Fruit fly (Drosophila melanogaster): ENCODE measurements around the gene alphaSnap.
A peak's percentile ranks its signal among the peaks of the same experiment; 100 is the strongest.

Gene alphaSnap

DNA sequence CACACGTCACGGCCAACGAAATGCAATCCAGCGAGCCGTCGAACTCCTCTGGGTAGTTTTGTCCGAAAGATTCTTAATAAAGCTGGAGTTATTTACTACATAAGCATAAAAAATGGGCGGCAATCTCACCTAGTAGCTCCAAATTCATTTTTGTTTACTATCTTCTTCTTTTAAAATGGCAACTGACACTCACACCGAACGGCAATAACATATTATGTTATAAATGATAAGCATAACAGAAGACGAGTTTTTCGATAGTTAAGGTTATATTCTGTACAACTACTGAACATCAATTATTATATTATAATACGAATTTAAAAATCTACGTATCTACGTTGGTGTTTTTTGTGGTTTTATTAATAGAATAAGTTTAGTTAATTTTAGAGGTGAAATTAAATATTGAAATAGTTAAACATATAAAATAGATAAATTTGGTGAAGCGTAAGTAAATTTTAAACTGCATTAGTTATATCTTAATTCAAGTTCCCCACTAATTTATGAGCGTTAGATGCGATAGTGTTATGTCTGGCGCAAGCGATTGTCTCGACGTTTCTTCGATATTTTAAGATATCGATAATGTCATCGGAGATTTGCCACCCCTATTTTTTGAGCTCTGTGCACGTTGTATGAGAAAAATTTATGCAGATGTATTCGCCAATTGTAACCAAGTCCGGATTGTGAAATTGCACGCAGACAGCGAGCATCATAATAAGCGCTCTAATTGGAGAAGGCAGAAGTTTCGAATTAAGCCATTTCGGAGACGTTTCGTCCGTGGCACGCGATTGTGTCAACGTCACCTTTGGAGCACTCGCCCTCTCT lies 34.5 kb downstream of the alphaSnap start, which contains the start of the genes Rbbp5 and eRF1 (continued):
- no peak for TF ChIP-seq salr (GFP tag; optimal IDR thresholded peaks at IDR 0.05)
- TF ChIP-seq dsx (GFP tag; optimal IDR thresholded peaks at IDR 0.05; ENCODE audit: poor library complexity, severe bottlenecking): peak; percentile 51
- TF ChIP-seq CG4318 (GFP tag; optimal IDR thresholded peaks at IDR 0.05): no peak
- peak in 1 of 2 experiments; percentile 1 for TF ChIP-seq ss (GFP tag; optimal IDR thresholded peaks at IDR 0.05)
- TF ChIP-seq Smox (GFP tag; optimal IDR thresholded peaks at IDR 0.05): peak; percentile 71
- TF ChIP-seq CG11294 (GFP tag; IDR thresholded peaks at IDR 0.05): peak; percentile 45; the same call in 1 of the 2 replicates
- TF ChIP-seq Lpt (GFP tag; optimal IDR thresholded peaks at IDR 0.05): peak; percentile 4
- TF ChIP-seq fd59A (GFP tag; optimal IDR thresholded peaks at IDR 0.05): no peak
- TF ChIP-seq fkh (GFP tag; optimal IDR thresholded peaks at IDR 0.05): peak; percentile 56
- TF ChIP-seq CG7368 (GFP tag; optimal IDR thresholded peaks at IDR 0.05): peak; percentile 39
- TF ChIP-seq CG34406 (GFP tag; optimal IDR thresholded peaks at IDR 0.05): peak; percentile 31
- peak; percentile 82 for TF ChIP-seq svp (GFP tag)
- peak; percentile 76 for TF ChIP-seq esn (GFP tag; optimal IDR thresholded peaks at IDR 0.05)
- peak; percentile 72 for TF ChIP-seq cyc (GFP tag; optimal IDR thresholded peaks at IDR 0.05)
- peak; percentile 53 for TF ChIP-seq Ets96B (tag; optimal IDR thresholded peaks at IDR 0.05)
- no peak for TF ChIP-seq spab (GFP tag; optimal IDR thresholded peaks at IDR 0.05)
- peak; percentile 46 for TF ChIP-seq Sox14 (GFP tag; optimal IDR thresholded peaks at IDR 0.05)
- TF ChIP-seq Hr38 (GFP tag; optimal IDR thresholded peaks at IDR 0.05): no peak

dm6 chr3L:20348581-20349093 lies 35.2 kb downstream of the alphaSnap start:
- TF ChIP-seq Eip78C (GFP tag) (peak; percentile 35), CG8119 (GFP tag; IDR thresholded peaks at IDR 0.05) (no peak), CG7368 (GFP tag; optimal IDR thresholded peaks at IDR 0.05) (no peak), net (GFP tag; optimal IDR thresholded peaks at IDR 0.05) (no peak)

DNA sequence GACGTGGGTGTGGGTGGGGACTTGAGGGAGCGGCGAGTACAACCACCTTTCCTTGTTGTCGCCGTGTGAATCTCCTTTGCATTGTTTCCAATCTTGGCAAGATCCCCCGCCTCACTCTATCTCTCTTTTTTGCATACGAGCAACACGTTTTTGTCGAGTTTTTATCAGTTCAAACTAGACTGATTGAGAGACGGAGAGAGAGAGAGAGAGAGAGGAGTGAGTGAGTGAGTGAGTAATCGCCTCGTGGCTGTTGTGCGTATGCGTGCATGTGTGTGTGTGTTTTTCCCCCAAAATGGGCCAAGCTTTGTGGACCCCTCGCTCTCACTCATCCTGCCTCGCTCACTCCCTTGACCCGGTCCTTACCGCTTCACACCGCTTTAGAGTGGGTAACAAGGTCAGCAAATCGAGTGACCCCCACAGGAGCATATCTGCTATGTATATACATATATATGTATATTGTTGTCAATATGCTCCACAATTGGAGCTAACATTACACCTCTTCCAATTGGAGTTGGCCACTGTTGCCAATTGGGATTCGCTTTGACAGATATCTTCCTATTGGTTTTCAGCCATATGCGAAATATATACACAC lies 36.0 kb downstream of the alphaSnap start:
- no peak for TF ChIP-seq CG11902 (GFP tag; optimal IDR thresholded peaks at IDR 0.05)
- TF ChIP-seq CG8319 (GFP tag; optimal IDR thresholded peaks at IDR 0.05): no peak
- TF ChIP-seq CG3032 (tag; optimal IDR thresholded peaks at IDR 0.05): no peak
- TF ChIP-seq cyc (GFP tag; optimal IDR thresholded peaks at IDR 0.05): no peak
- peak; percentile 25 for TF ChIP-seq vri (GFP tag; optimal IDR thresholded peaks at IDR 0.05)
- peak; percentile 87 for TF ChIP-seq Sox14 (GFP tag; optimal IDR thresholded peaks at IDR 0.05)
- TF ChIP-seq esn (GFP tag; optimal IDR thresholded peaks at IDR 0.05): no peak
- TF ChIP-seq CG1621 (tag; optimal IDR thresholded peaks at IDR 0.05): no peak
- TF ChIP-seq Sox102F (GFP tag; optimal IDR thresholded peaks at IDR 0.05): no peak
- no peak for TF ChIP-seq CG10631 (GFP tag; optimal IDR thresholded peaks at IDR 0.05)
- peak; percentile 22; the same call in 1 of the 2 replicates for TF ChIP-seq CG15336 (GFP tag; IDR thresholded peaks at IDR 0.05)
- peak; percentile 13 for TF ChIP-seq Eip75B (GFP tag; optimal IDR thresholded peaks at IDR 0.05)
- TF ChIP-seq CG6163 (GFP tag; IDR thresholded peaks at IDR 0.05): no peak
- TF ChIP-seq acj6 (GFP tag; optimal IDR thresholded peaks at IDR 0.05): no peak
- no peak for TF ChIP-seq topi (GFP tag; optimal IDR thresholded peaks at IDR 0.05)
- no peak for TF ChIP-seq CG10669 (GFP tag; optimal IDR thresholded peaks at IDR 0.05)
- no peak for TF ChIP-seq CG34406 (GFP tag; optimal IDR thresholded peaks at IDR 0.05)
- no peak for TF ChIP-seq Gug (GFP tag; IDR thresholded peaks at IDR 0.05)
- TF ChIP-seq Blimp-1 (GFP tag; optimal IDR thresholded peaks at IDR 0.05): no peak
- no peak for TF ChIP-seq dsx (GFP tag; optimal IDR thresholded peaks at IDR 0.05; ENCODE audit: poor library complexity, severe bottlenecking)
- no peak for TF ChIP-seq OdsH (GFP tag; optimal IDR thresholded peaks at IDR 0.05)
- peak; percentile 89 for TF ChIP-seq svp (GFP tag)
- TF ChIP-seq CG6276 (GFP tag; optimal IDR thresholded peaks at IDR 0.05): no peak
- TF ChIP-seq CG9139 (GFP tag; optimal IDR thresholded peaks at IDR 0.05): no peak
- no peak for TF ChIP-seq fd59A (GFP tag; optimal IDR thresholded peaks at IDR 0.05)
- no peak for TF ChIP-seq CG4318 (GFP tag; optimal IDR thresholded peaks at IDR 0.05)
- TF ChIP-seq salr (GFP tag; optimal IDR thresholded peaks at IDR 0.05): no peak
- no peak for TF ChIP-seq Smox (GFP tag; optimal IDR thresholded peaks at IDR 0.05)
- no peak for TF ChIP-seq Eip93F (GFP tag; optimal IDR thresholded peaks at IDR 0.05)
- no peak for TF ChIP-seq achi (GFP tag; optimal IDR thresholded peaks at IDR 0.05)
- no peak for TF ChIP-seq Met (GFP tag; optimal IDR thresholded peaks at IDR 0.05)
- no peak for TF ChIP-seq CG11762 (GFP tag; optimal IDR thresholded peaks at IDR 0.05; ENCODE audit: insufficient read depth)
- TF ChIP-seq fd85E (GFP tag; optimal IDR thresholded peaks at IDR 0.05): no peak

All from whole organism, prepupa.